Worm (Caenorhabditis elegans) whole organism, L2 larva: ENCODE data around the gene C26B9.3.

Experiments used
- alr-1 ChIP-seq: fragments of 150-350 bp; optimal IDR thresholded peaks from 2 replicates; lab custom pipeline; 2014; ENCODE audit warnings: missing biosample characterization, missing genetic modification characterization
- crh-2 ChIP-seq: sonication (generic microtip); optimal IDR thresholded peaks from 2 replicates; lab custom pipeline; 2017; ENCODE audit warnings: missing biosample characterization, missing genetic modification characterization
- elt-3 ChIP-seq: sonication (generic microtip); optimal IDR thresholded peaks from 2 replicates; lab custom pipeline; 2017; ENCODE audit warnings: missing biosample characterization, missing genetic modification characterization
- fos-1 ChIP-seq: fragments of 150-350 bp; optimal IDR thresholded peaks from 2 replicates; lab custom pipeline; 2014; ENCODE audit warnings: missing biosample characterization, missing genetic modification characterization
- mbf-1 ChIP-seq: sonication (generic microtip); optimal IDR thresholded peaks from 2 replicates; lab custom pipeline; 2017; ENCODE audit warnings: missing biosample characterization, missing genetic modification characterization
- mdl-1 ChIP-seq, 2 experiments: fragments of 150-350 bp in 1 of 2; sonication (generic microtip) in 1 of 2; optimal IDR thresholded peaks; 2 replicates each; lab custom pipeline; 2017; ENCODE audit warnings: missing biosample characterization in 2 of 2, missing genetic modification characterization in 2 of 2
- skn-1 ChIP-seq: sonication (generic microtip); optimal IDR thresholded peaks from 2 replicates; lab custom pipeline; 2017; ENCODE audit warnings: missing biosample characterization, missing genetic modification characterization
- snpc-4 ChIP-seq: fragments of 150-350 bp; optimal IDR thresholded peaks from 2 replicates; lab custom pipeline; 2014; ENCODE audit warnings: missing biosample characterization, missing genetic modification characterization
- ztf-4 ChIP-seq: fragments of 150-350 bp; optimal IDR thresholded peaks from 2 replicates; lab custom pipeline; 2014; ENCODE audit warnings: missing biosample characterization, missing genetic modification characterization

DNA sequence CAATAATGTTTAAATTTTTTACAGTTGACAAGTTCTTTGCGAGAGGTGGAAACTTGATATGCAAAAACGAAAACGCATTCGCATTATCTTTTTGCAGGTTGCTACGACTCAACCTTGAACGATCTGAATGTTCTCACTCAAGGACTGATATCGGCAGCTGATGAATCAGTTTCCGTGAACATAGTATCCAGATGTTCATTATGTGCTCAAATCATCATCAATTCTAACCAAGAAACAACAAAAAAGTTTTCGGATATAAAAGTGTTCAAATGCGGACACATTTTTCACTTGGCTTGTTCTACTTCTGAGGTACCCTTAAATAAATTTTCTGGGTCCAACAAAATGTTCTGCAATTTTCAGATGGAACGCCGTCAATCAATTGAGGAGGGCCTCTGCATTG lies 49.0 kb upstream of the C26B9.3 start:
- TF ChIP-seq skn-1 (tag; lab: Kevin White, UChicago) (no peak), elt-3 (tag; lab: Kevin White, UChicago) (no peak), snpc-4 (tag; lab: Kevin White, UChicago) (no peak), fos-1 (tag; lab: Kevin White, UChicago) (no peak), alr-1 (no peak), mdl-1 (tag; optimal IDR thresholded peaks at IDR 0.05; lab: Kevin White, UChicago) (no peak), ztf-4 (tag; lab: Kevin White, UChicago) (no peak), mbf-1 (tag; lab: Kevin White, UChicago) (no peak), crh-2 (tag; lab: Kevin White, UChicago) (no peak)
